Worm (Caenorhabditis elegans): ENCODE results near the gene Y97E10AL.1.

Gene Y97E10AL.1

DNA sequence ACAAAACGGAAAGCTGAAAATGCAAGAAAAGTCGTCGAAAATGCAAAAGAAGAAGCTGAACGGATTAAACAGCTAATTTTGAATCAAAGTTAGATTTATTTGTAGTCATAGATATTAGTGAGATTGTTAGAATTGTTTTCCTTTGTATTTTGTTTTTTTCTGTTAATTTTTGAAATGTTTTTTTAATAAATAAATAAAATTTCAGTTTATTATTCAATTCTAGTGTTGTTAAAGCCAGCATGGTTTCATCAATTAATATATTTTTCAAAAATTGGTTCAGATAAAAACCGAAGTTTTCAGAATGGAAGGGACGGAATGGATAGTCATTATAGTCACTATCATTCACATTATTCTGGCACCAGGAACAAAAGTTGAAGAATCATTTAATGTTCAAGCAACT lies 48.9 kb downstream of the Y97E10AL.1 start, which contains the start of gene algn-12:
Gene algn-12 (plus strand): TSS at position 301 of the 400 bp plus-strand sequence.
- TF ChIP-seq ztf-4 (tag; optimal IDR thresholded peaks at IDR 0.05) = no peak
- no peak for TF ChIP-seq aly-2 (tag; optimal IDR thresholded peaks at IDR 0.05)
- TF ChIP-seq mdl-1 (tag; optimal IDR thresholded peaks at IDR 0.05) = no peak
- TF ChIP-seq sem-4 (tag; optimal IDR thresholded peaks at IDR 0.05) = no peak
- no peak for TF ChIP-seq snpc-4 (tag; optimal IDR thresholded peaks at IDR 0.05)
- no peak for TF ChIP-seq unc-62 (GFP tag; optimal IDR thresholded peaks at IDR 0.05)
- TF ChIP-seq fos-1 (tag; optimal IDR thresholded peaks at IDR 0.05) = no peak
- no peak for TF ChIP-seq egl-27 (tag; optimal IDR thresholded peaks at IDR 0.05)
- TF ChIP-seq nhr-21 (tag; optimal IDR thresholded peaks at IDR 0.05) = no peak
- TF ChIP-seq ceh-16 (tag; optimal IDR thresholded peaks at IDR 0.05) = no peak
- TF ChIP-seq lsy-2 (tag; optimal IDR thresholded peaks at IDR 0.05) = no peak
- no peak for TF ChIP-seq lin-13 (GFP tag; optimal IDR thresholded peaks at IDR 0.05)
- TF ChIP-seq gmeb-1 (tag; optimal IDR thresholded peaks at IDR 0.05) = no peak
- no peak for TF ChIP-seq ceh-82 (tag; optimal IDR thresholded peaks at IDR 0.05)
- TF ChIP-seq blmp-1 (tag; optimal IDR thresholded peaks at IDR 0.05; ENCODE audit: insufficient read depth) = no peak
- no peak for TF ChIP-seq nhr-237 (tag; optimal IDR thresholded peaks at IDR 0.05)

DNA sequence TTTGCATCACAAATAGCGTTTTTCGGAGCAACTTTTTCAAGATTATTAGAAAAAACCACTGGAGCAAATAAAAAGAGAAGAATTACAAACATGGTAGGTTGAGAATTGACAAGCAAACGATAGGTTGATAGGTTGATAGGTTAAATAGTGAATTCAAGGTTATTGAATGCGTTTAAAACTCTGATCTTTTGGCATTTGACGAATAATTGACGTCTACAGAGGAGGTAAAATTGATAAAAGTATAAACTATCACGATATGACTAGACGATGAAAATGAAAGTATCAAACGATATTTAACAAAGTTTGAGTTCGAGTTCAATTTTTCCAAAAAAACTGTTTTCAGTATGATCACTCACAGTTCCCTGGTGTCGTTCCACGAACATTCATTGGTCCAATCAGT lies 50.0 kb downstream of the Y97E10AL.1 start, which contains the start of gene ZC513.14:
Gene ZC513.14 (minus strand): TSS at position 101 of the 400 bp plus-strand sequence.
- TF ChIP-seq elt-3 (tag; optimal IDR thresholded peaks at IDR 0.05) (no peak), peb-1 (tag; optimal IDR thresholded peaks at IDR 0.05) (no peak), F13H6.1 (tag; optimal IDR thresholded peaks at IDR 0.05) (no peak)

All from whole organism, L2 larva.